Fruit fly (Drosophila melanogaster) whole organism, embryonic: ENCODE results near the gene mfr.

ENCODE experiments used
- Atf6 ChIP-seq: fragments of 200-800 bp; sonication (Bioruptor generic); IDR thresholded peaks from 2 replicates; pipeline ENCODE4 v1.3.6; 2022; ENCODE audit warnings: missing biosample characterization, missing genetic modification characterization
- BtbVII ChIP-seq: fragments of 200-800 bp; sonication (Bioruptor generic); optimal IDR thresholded peaks from 3 replicates; lab custom pipeline; 2017; ENCODE audit warnings: missing biosample characterization, mild to moderate bottlenecking, missing genetic modification characterization
- CG10274 ChIP-seq: fragments of 200-800 bp; sonication (Bioruptor generic); optimal IDR thresholded peaks from 3 replicates; lab custom pipeline; 2017; ENCODE audit warnings: missing biosample characterization, mild to moderate bottlenecking, missing genetic modification characterization
- CG12155 ChIP-seq: fragments of 200-800 bp; sonication (Bioruptor generic); optimal IDR thresholded peaks from 3 replicates; lab custom pipeline; 2016; ENCODE audit warnings: missing biosample characterization, missing genetic modification characterization
- CG12299 ChIP-seq: fragments of 200-800 bp; sonication (Bioruptor generic); optimal IDR thresholded peaks from 2 replicates; lab custom pipeline; 2018; ENCODE audit warnings: missing biosample characterization, mild to moderate bottlenecking, missing genetic modification characterization
- CG16863 ChIP-seq: fragments of 200-800 bp; sonication (Bioruptor generic); optimal IDR thresholded peaks from 3 replicates; lab custom pipeline; 2016; ENCODE audit warnings: missing biosample characterization, missing genetic modification characterization
- CG17328 ChIP-seq: fragments of 200-800 bp; sonication (Bioruptor generic); IDR thresholded peaks from 2 replicates; pipeline ENCODE4 v1.3.6; 2022; ENCODE audit warnings: missing biosample characterization, missing genetic modification characterization
- CG17568 ChIP-seq: fragments of 200-800 bp; sonication (Bioruptor generic); optimal IDR thresholded peaks from 2 replicates; lab custom pipeline; 2018; ENCODE audit warnings: missing biosample characterization, mild to moderate bottlenecking, missing genetic modification characterization, moderate library complexity
- CG17612 ChIP-seq: fragments of 200-800 bp; sonication (Bioruptor generic); IDR thresholded peaks from 2 replicates; pipeline ENCODE4 v1.3.6; 2022; ENCODE audit warnings: missing biosample characterization, missing genetic modification characterization
- CG2678 ChIP-seq: fragments of 200-800 bp; sonication (Bioruptor generic); optimal IDR thresholded peaks from 3 replicates; lab custom pipeline; 2019; ENCODE audit warnings: missing biosample characterization, mild to moderate bottlenecking, missing genetic modification characterization, moderate library complexity
- CG3281 ChIP-seq: fragments of 200-800 bp; sonication (Bioruptor generic); optimal IDR thresholded peaks from 3 replicates; lab custom pipeline; 2017; ENCODE audit warnings: missing biosample characterization, mild to moderate bottlenecking, missing genetic modification characterization
- CG34422 ChIP-seq: fragments of 200-800 bp; sonication (Bioruptor generic); IDR thresholded peaks from 3 replicates; pipeline ENCODE4 v1.3.6; 2022; ENCODE audit warnings: missing biosample characterization, missing genetic modification characterization
- CG4424 ChIP-seq: fragments of 200-800 bp; sonication (Bioruptor generic); optimal IDR thresholded peaks from 3 replicates; lab custom pipeline; 2016; ENCODE audit warnings: missing biosample characterization, missing genetic modification characterization
- CG6654 ChIP-seq: fragments of 200-800 bp; sonication (Bioruptor generic); optimal IDR thresholded peaks from 2 replicates; lab custom pipeline; 2017; ENCODE audit warnings: missing biosample characterization, mild to moderate bottlenecking, missing genetic modification characterization
- CG6689 ChIP-seq: fragments of 200-800 bp; sonication (Bioruptor generic); IDR thresholded peaks from 2 replicates; pipeline ENCODE4 v1.3.6; 2022; ENCODE audit warnings: missing biosample characterization, missing genetic modification characterization
- CG7357 ChIP-seq: fragments of 200-800 bp; sonication (Bioruptor generic); IDR thresholded peaks from 3 replicates; pipeline ENCODE4 v1.3.6; 2022; ENCODE audit warnings: missing biosample characterization, missing genetic modification characterization
- CG8478 ChIP-seq: fragments of >200 bp; optimal IDR thresholded peaks from 2 replicates; lab custom pipeline; 2018
- HmgZ ChIP-seq: fragments of 200-800 bp; sonication (Bioruptor generic); optimal IDR thresholded peaks from 2 replicates; lab custom pipeline; 2018; ENCODE audit warnings: missing biosample characterization, mild to moderate bottlenecking, missing genetic modification characterization
- Lhr ChIP-seq: fragments of 200-800 bp; sonication (Bioruptor generic); optimal IDR thresholded peaks from 3 replicates; lab custom pipeline; 2017; ENCODE audit warnings: mild to moderate bottlenecking, missing biosample characterization, missing genetic modification reagents, missing genetic modification characterization
- Nf-YA ChIP-seq: fragments of 200-800 bp; sonication (Bioruptor generic); IDR thresholded peaks from 2 replicates; pipeline ENCODE4 v1.3.6; 2022; ENCODE audit warnings: missing biosample characterization, missing genetic modification characterization
- Ptx1 ChIP-seq: fragments of 200-800 bp; sonication (Bioruptor generic); IDR thresholded peaks from 2 replicates; pipeline ENCODE4 v1.3.6; 2022; ENCODE audit warnings: missing biosample characterization, missing genetic modification characterization
- Sin3A ChIP-seq: fragments of >200 bp; optimal IDR thresholded peaks from 2 replicates; lab custom pipeline; 2018
- Sox100B ChIP-seq: fragments of 200-800 bp; sonication (Bioruptor generic); optimal IDR thresholded peaks from 3 replicates; lab custom pipeline; 2018; ENCODE audit warnings: missing biosample characterization, mild to moderate bottlenecking, missing genetic modification characterization
- Taf1 ChIP-seq: fragments of 200-800 bp; sonication (Bioruptor generic); IDR thresholded peaks from 2 replicates; pipeline ENCODE4 v1.3.6; 2022; ENCODE audit warnings: missing biosample characterization, missing genetic modification characterization
- Xrp1 ChIP-seq: fragments of 200-800 bp; sonication (Bioruptor generic); IDR thresholded peaks from 2 replicates; pipeline ENCODE4 v1.3.6; 2022; ENCODE audit warnings: missing biosample characterization, missing genetic modification characterization
- bab2 ChIP-seq: fragments of 200-800 bp; sonication (Bioruptor generic); optimal IDR thresholded peaks from 2 replicates; lab custom pipeline; 2016; ENCODE audit warnings: missing biosample characterization, missing genetic modification characterization
- btn ChIP-seq: fragments of 200-800 bp; sonication (Bioruptor generic); optimal IDR thresholded peaks from 2 replicates; lab custom pipeline; 2016; ENCODE audit warnings: missing biosample characterization, missing genetic modification characterization
- chif ChIP-seq, 2 experiments: fragments of 200-800 bp; sonication (Bioruptor generic); optimal IDR thresholded peaks; 3 replicates each; lab custom pipeline; 2016; ENCODE audit warnings: missing biosample characterization in 2 of 2, missing genetic modification characterization in 2 of 2
- chm ChIP-seq: fragments of 200-800 bp; sonication (Bioruptor generic); IDR thresholded peaks from 2 replicates; pipeline ENCODE4 v1.3.6; 2022; ENCODE audit warnings: missing biosample characterization, missing genetic modification characterization
- disco-r ChIP-seq: fragments of 200-800 bp; sonication (Bioruptor generic); optimal IDR thresholded peaks from 2 replicates; lab custom pipeline; 2016; ENCODE audit warnings: missing biosample characterization, missing genetic modification characterization
- exex ChIP-seq: fragments of 200-800 bp; sonication (Bioruptor generic); optimal IDR thresholded peaks from 4 replicates; lab custom pipeline; 2018; ENCODE audit warnings: missing biosample characterization, mild to moderate bottlenecking, missing genetic modification characterization, moderate library complexity
- fd3F ChIP-seq: fragments of 200-800 bp; sonication (Bioruptor generic); optimal IDR thresholded peaks from 2 replicates; lab custom pipeline; 2018; ENCODE audit warnings: missing biosample characterization, mild to moderate bottlenecking, missing genetic modification characterization, moderate library complexity
- gro ChIP-seq: fragments of 200-800 bp; sonication (Bioruptor generic); optimal IDR thresholded peaks from 2 replicates; lab custom pipeline; 2016; ENCODE audit warnings: missing biosample characterization, missing genetic modification characterization
- gt ChIP-seq: fragments of 200-800 bp; sonication (Bioruptor generic); IDR thresholded peaks from 2 replicates; pipeline ENCODE4 v1.3.6; 2022; ENCODE audit warnings: missing biosample characterization, missing genetic modification characterization
- jing ChIP-seq: fragments of 200-800 bp; sonication (Bioruptor generic); optimal IDR thresholded peaks from 2 replicates; lab custom pipeline; 2018; ENCODE audit warnings: missing biosample characterization, mild to moderate bottlenecking, missing genetic modification characterization
- knrl ChIP-seq: fragments of 200-800 bp; sonication (Bioruptor generic); IDR thresholded peaks from 3 replicates; pipeline ENCODE4 v1.3.6; 2022; ENCODE audit warnings: missing biosample characterization, missing genetic modification characterization; ENCODE audit not compliant: partially characterized antibody
- lbe ChIP-seq: fragments of 200-800 bp; sonication (Bioruptor generic); optimal IDR thresholded peaks from 2 replicates; lab custom pipeline; 2016; ENCODE audit warnings: missing biosample characterization, mild to moderate bottlenecking, missing genetic modification characterization
- lola ChIP-seq, 3 experiments: fragments of >200 bp in 2 of 3; fragments of 200-800 bp in 1 of 3; sonication (Bioruptor generic) in 1 of 3; optimal IDR thresholded peaks; 2 replicates each; lab custom pipeline; 2017 to 2019; ENCODE audit warnings: missing biosample characterization in 3 of 3, missing genetic modification characterization in 3 of 3, mild to moderate bottlenecking in 1 of 3, moderate library complexity in 1 of 3
- nau ChIP-seq: fragments of 200-800 bp; sonication (Bioruptor generic); optimal IDR thresholded peaks from 3 replicates; lab custom pipeline; 2017; ENCODE audit warnings: missing biosample characterization, mild to moderate bottlenecking, missing genetic modification characterization, missing genetic modification reagents
- nerfin-2 ChIP-seq: fragments of 200-800 bp; sonication (Bioruptor generic); IDR thresholded peaks from 2 replicates; pipeline ENCODE4 v1.3.6; 2022; ENCODE audit warnings: missing biosample characterization, missing genetic modification characterization; ENCODE audit not compliant: partially characterized antibody
- odd ChIP-seq: fragments of 200-800 bp; sonication (Bioruptor generic); optimal IDR thresholded peaks from 2 replicates; lab custom pipeline; 2017; ENCODE audit warnings: missing biosample characterization, mild to moderate bottlenecking, missing genetic modification characterization
- otp ChIP-seq: fragments of 200-800 bp; sonication (Bioruptor generic); IDR thresholded peaks from 3 replicates; pipeline ENCODE4, ENCODE4 v1.3.6; 2022; ENCODE audit warnings: missing biosample characterization, missing genetic modification characterization
- pum ChIP-seq: fragments of 200-800 bp; sonication (Bioruptor generic); optimal IDR thresholded peaks from 2 replicates; lab custom pipeline; 2016; ENCODE audit warnings: missing biosample characterization, missing genetic modification characterization
- sisA ChIP-seq: fragments of 200-800 bp; sonication (Bioruptor generic); IDR thresholded peaks from 2 replicates; pipeline ENCODE4 v1.3.6; 2022; ENCODE audit warnings: missing biosample characterization, missing genetic modification characterization
- stc ChIP-seq: fragments of 200-800 bp; sonication (Bioruptor generic); IDR thresholded peaks from 2 replicates; pipeline ENCODE4 v1.3.6; 2022; ENCODE audit warnings: missing biosample characterization, missing genetic modification characterization
- unpg ChIP-seq: fragments of 200-800 bp; sonication (Bioruptor generic); optimal IDR thresholded peaks from 3 replicates; lab custom pipeline; 2018; ENCODE audit warnings: missing biosample characterization, mild to moderate bottlenecking, missing genetic modification characterization, moderate library complexity
- vvl ChIP-seq: fragments of 200-800 bp; sonication (Bioruptor generic); IDR thresholded peaks from 2 replicates; pipeline ENCODE4 v1.3.6; 2022; ENCODE audit warnings: missing biosample characterization, missing genetic modification characterization
- wek ChIP-seq: fragments of 200-800 bp; sonication (Bioruptor generic); optimal IDR thresholded peaks from 3 replicates; lab custom pipeline; 2018; ENCODE audit warnings: missing biosample characterization, mild to moderate bottlenecking, missing genetic modification characterization, moderate library complexity
- wor ChIP-seq: fragments of 200-800 bp; sonication (Bioruptor generic); IDR thresholded peaks from 2 replicates; pipeline ENCODE4 v1.3.6; 2022; ENCODE audit warnings: missing biosample characterization, missing genetic modification characterization
- zfh2 ChIP-seq: fragments of 200-800 bp; sonication (Bioruptor generic); optimal IDR thresholded peaks from 2 replicates; lab custom pipeline; 2016; ENCODE audit warnings: missing biosample characterization, missing genetic modification characterization

mfr gene

DNA sequence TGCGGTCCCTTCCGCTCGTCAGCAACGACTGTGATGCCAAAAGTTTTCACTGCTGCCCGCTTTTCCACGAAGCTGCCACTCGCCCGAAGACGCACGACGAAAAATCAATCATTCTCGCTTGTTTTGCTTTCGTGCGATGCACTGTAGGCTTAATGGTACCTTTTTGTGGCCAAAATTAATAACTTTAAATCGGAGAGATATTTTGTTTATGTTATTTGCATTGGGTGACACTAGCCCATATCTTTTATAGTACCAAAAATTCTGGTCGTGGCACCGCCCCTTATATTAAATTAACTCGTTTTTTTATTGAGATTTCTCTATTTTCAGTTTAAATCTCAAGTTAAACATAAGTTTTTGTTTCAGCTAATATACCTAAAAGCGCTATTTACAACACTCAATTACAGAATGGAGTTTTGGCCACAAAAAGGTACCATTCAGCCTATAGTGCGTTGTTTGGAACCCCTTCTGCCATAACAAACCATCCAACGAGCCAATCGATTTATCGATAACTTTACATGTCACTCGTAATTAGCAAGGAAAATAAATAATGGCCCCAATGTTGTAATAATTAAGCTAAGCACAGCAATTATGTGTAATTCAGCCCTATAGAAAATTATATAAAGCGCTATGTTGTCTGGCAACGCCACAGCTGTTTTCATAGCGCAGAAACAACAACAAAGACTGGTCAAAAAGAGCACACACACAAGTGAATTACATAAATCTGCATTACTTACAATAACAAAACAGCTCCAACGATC, 40.9 kb upstream of the mfr start (continued):
- TF ChIP-seq Lhr (GFP tag; lab: Kevin White, UChicago) (no peak), CG8478 (lab: Kevin White, UChicago) (no peak), sisA (GFP tag; lab: Robert Waterston, UW) (no peak), CG4424 (GFP tag; lab: Kevin White, UChicago) (peak; percentile 36), CG17328 (GFP tag; lab: Robert Waterston, UW) (no peak), Xrp1 (GFP tag; lab: Robert Waterston, UW) (peak; percentile 50; the same call in 1 of the 2 replicates), BtbVII (GFP tag; lab: Kevin White, UChicago) (peak; percentile 68), CG17612 (GFP tag; lab: Robert Waterston, UW) (no peak), nerfin-2 (GFP tag; lab: Robert Waterston, UW) (0 out of 2 replicates have a peak, but pooled peaks have one; percentile 48), otp (GFP tag; lab: Robert Waterston, UW) (0 out of 3 replicates have a peak, but pooled peaks have one; percentile 45), CG2678 (tag; lab: Kevin White, UChicago) (peak; percentile 84), HmgZ (tag; lab: Kevin White, UChicago) (peak; percentile 44), CG34422 (GFP tag; lab: Robert Waterston, UW) (no peak), knrl (GFP tag; lab: Robert Waterston, UW) (0 out of 3 replicates have a peak, but pooled peaks have one; percentile 8), CG7357 (GFP tag; lab: Robert Waterston, UW) (peak; percentile 33; the same call in 1 of the 3 replicates), odd (GFP tag; lab: Kevin White, UChicago) (peak; percentile 76), wek (GFP tag; lab: Kevin White, UChicago) (no peak), Ptx1 (GFP tag; lab: Robert Waterston, UW) (peak; percentile 41; the same call in 1 of the 2 replicates), unpg (GFP tag; lab: Kevin White, UChicago) (peak; percentile 72), Atf6 (GFP tag; lab: Robert Waterston, UW) (0 out of 2 replicates have a peak, but pooled peaks have one; percentile 17), lbe (no peak), CG10274 (GFP tag; lab: Kevin White, UChicago) (peak; percentile 24), bab2 (GFP tag; lab: Kevin White, UChicago) (peak; percentile 45), stc (GFP tag; lab: Robert Waterston, UW) (no peak), CG12299 (tag; lab: Kevin White, UChicago) (peak; percentile 68), disco-r (GFP tag; lab: Kevin White, UChicago) (peak; percentile 57), vvl (peak; percentile 14; the same call in 1 of the 2 replicates), Nf-YA (GFP tag; lab: Robert Waterston, UW) (no peak), nau (GFP tag; lab: Kevin White, UChicago) (peak; percentile 60), CG6654 (GFP tag; lab: Kevin White, UChicago) (peak; percentile 39), CG17568 (peak; percentile 5), chm (GFP tag; lab: Robert Waterston, UW) (peak; percentile 63), fd3F (GFP tag; lab: Kevin White, UChicago) (peak; percentile 59), Taf1 (GFP tag; lab: Robert Waterston, UW) (no peak), pum (GFP tag; lab: Kevin White, UChicago) (peak; percentile 57), btn (no peak), gro (GFP tag; lab: Kevin White, UChicago) (peak; percentile 29), lola (GFP tag; optimal IDR thresholded peaks at IDR 0.05; lab: Kevin White, UChicago) (peak in 1 of 3 experiments; percentile 46), Sox100B (GFP tag; lab: Kevin White, UChicago) (peak; percentile 84), gt (GFP tag; lab: Robert Waterston, UW) (no peak), CG3281 (GFP tag; lab: Kevin White, UChicago) (peak; percentile 73), CG12155 (peak; percentile 87), Sin3A (lab: Kevin White, UChicago) (no peak), chif (GFP tag; optimal IDR thresholded peaks at IDR 0.05; lab: Kevin White, UChicago) (peak in 1 of 2 experiments; percentile 34), CG16863 (GFP tag; lab: Kevin White, UChicago) (peak; percentile 20), CG6689 (GFP tag; lab: Robert Waterston, UW) (peak; percentile 34; the same call in 1 of the 2 replicates), wor (GFP tag; lab: Robert Waterston, UW) (no peak), jing (GFP tag; lab: Kevin White, UChicago) (peak; percentile 21), zfh2 (peak; percentile 50), exex (tag; lab: Kevin White, UChicago) (peak; percentile 42)
